Fruit fly (Drosophila melanogaster): Measurements from ENCODE around the gene CG11585.

The CG11585 gene

dm6 chrX:14199967-14200531, 10.7 kb downstream of the CG11585 start, which contains the start of gene CG11590:
CG11590 (plus strand) TSS chrX:14200178.
- TF ChIP-seq CG8478 (optimal IDR thresholded peaks at IDR 0.05) (no peak), CTCF (optimal IDR thresholded peaks at IDR 0.05) (no peak)

- TF ChIP-seq CG8478 (optimal IDR thresholded peaks at IDR 0.05) = no peak
- no peak for TF ChIP-seq CTCF (optimal IDR thresholded peaks at IDR 0.05)
Measured at dm6 chrX:14201178-14201577, 11.9 kb downstream of the CG11585 start, which contains the start of gene Prp16. Prp16 (plus strand) TSS chrX:14201362.

dm6 chrX:14208426-14209208, 19.3 kb downstream of the CG11585 start:
- TF ChIP-seq CG8478 (optimal IDR thresholded peaks at IDR 0.05) = no peak
- TF ChIP-seq CTCF (optimal IDR thresholded peaks at IDR 0.05) = no peak

- no peak for TF ChIP-seq CTCF (optimal IDR thresholded peaks at IDR 0.05)
- no peak for TF ChIP-seq CG8478 (optimal IDR thresholded peaks at IDR 0.05)
Measured at dm6 chrX:14209209-14209781, 20.0 kb downstream of the CG11585 start.

dm6 chrX:14211250-14211944, 22.1 kb downstream of the CG11585 start:
- TF ChIP-seq CTCF (optimal IDR thresholded peaks at IDR 0.05) = no peak
- TF ChIP-seq CG8478 (optimal IDR thresholded peaks at IDR 0.05) = no peak

- TF ChIP-seq CTCF (optimal IDR thresholded peaks at IDR 0.05) = no peak
- no peak for TF ChIP-seq CG8478 (optimal IDR thresholded peaks at IDR 0.05)
Measured at dm6 chrX:14212147-14212792, 23.0 kb downstream of the CG11585 start.

dm6 chrX:14213509-14214154, 24.3 kb downstream of the CG11585 start:
- no peak for TF ChIP-seq CTCF (optimal IDR thresholded peaks at IDR 0.05)
- no peak for TF ChIP-seq CG8478 (optimal IDR thresholded peaks at IDR 0.05)

- TF ChIP-seq CG8478 (optimal IDR thresholded peaks at IDR 0.05) (no peak), CTCF (optimal IDR thresholded peaks at IDR 0.05) (no peak)
Measured at dm6 chrX:14214505-14215449, 25.5 kb downstream of the CG11585 start.

- TF ChIP-seq CG8478 (optimal IDR thresholded peaks at IDR 0.05) (no peak), CTCF (optimal IDR thresholded peaks at IDR 0.05) (no peak)
Measured at dm6 chrX:14215834-14216233, 26.5 kb downstream of the CG11585 start.

dm6 chrX:14216844-14217243, 27.5 kb downstream of the CG11585 start:
- TF ChIP-seq CTCF (optimal IDR thresholded peaks at IDR 0.05) = no peak
- TF ChIP-seq CG8478 (optimal IDR thresholded peaks at IDR 0.05) = no peak

- no peak for TF ChIP-seq CTCF (optimal IDR thresholded peaks at IDR 0.05)
- TF ChIP-seq CG8478 (optimal IDR thresholded peaks at IDR 0.05) = no peak
Measured at dm6 chrX:14218045-14218483, 28.7 kb downstream of the CG11585 start.

dm6 chrX:14221182-14221581, 31.9 kb downstream of the CG11585 start:
- TF ChIP-seq CG8478 (optimal IDR thresholded peaks at IDR 0.05) (no peak), CTCF (optimal IDR thresholded peaks at IDR 0.05) (no peak)

dm6 chrX:14221995-14222394, 32.7 kb downstream of the CG11585 start:
- TF ChIP-seq CTCF (optimal IDR thresholded peaks at IDR 0.05) (no peak), CG8478 (optimal IDR thresholded peaks at IDR 0.05) (no peak)
